Worm (Caenorhabditis elegans) whole organism, L3 larva: ENCODE measurements around the gene T19C3.3.

Experiments
- ceh-9 ChIP-seq: sonication (generic microtip); optimal IDR thresholded peaks from 2 replicates; lab custom pipeline; 2018; ENCODE audit warnings: missing biosample characterization, missing genetic modification characterization
- fkh-10 ChIP-seq: sonication (generic microtip); optimal IDR thresholded peaks from 2 replicates; lab custom pipeline; 2017; ENCODE audit warnings: missing biosample characterization, missing genetic modification reagents, missing genetic modification characterization
- lsy-12 ChIP-seq: sonication (generic microtip); optimal IDR thresholded peaks from 2 replicates; lab custom pipeline; 2016; ENCODE audit warnings: mild to moderate bottlenecking, missing genetic modification characterization, missing compliant biosample characterization
- mdl-1 ChIP-seq: fragments of 150-350 bp; optimal IDR thresholded peaks from 2 replicates; lab custom pipeline; 2014; ENCODE audit warnings: missing biosample characterization, missing genetic modification characterization
- nhr-11 ChIP-seq: fragments of 150-350 bp; optimal IDR thresholded peaks from 2 replicates; lab custom pipeline; 2014; ENCODE audit warnings: missing biosample characterization, missing genetic modification characterization
- nhr-12 ChIP-seq: fragments of 150-350 bp; optimal IDR thresholded peaks from 2 replicates; lab custom pipeline; 2014; ENCODE audit warnings: missing biosample characterization, missing genetic modification characterization
- nhr-237 ChIP-seq: fragments of 150-350 bp; optimal IDR thresholded peaks from 2 replicates; lab custom pipeline; 2014; ENCODE audit warnings: missing biosample characterization, missing genetic modification characterization
- nhr-67 ChIP-seq: fragments of 150-350 bp; optimal IDR thresholded peaks from 2 replicates; lab custom pipeline; 2014; ENCODE audit warnings: missing biosample characterization, missing genetic modification characterization
- nhr-76 ChIP-seq: fragments of 150-350 bp; sonication (generic microtip); optimal IDR thresholded peaks from 5 replicates; lab custom pipeline; 2014; ENCODE audit warnings: missing biosample characterization, missing genetic modification characterization
- nhr-77 ChIP-seq: fragments of 150-350 bp; optimal IDR thresholded peaks from 2 replicates; lab custom pipeline; 2014; ENCODE audit warnings: missing biosample characterization, missing genetic modification characterization
- unc-62 ChIP-seq: fragments of 150-350 bp; sonication (generic microtip); optimal IDR thresholded peaks from 4 replicates; lab custom pipeline; 2014; ENCODE audit warnings: missing biosample characterization, missing genetic modification reagents, missing genetic modification characterization
- ztf-11 ChIP-seq: fragments of 150-350 bp; optimal IDR thresholded peaks from 2 replicates; lab custom pipeline; 2014; ENCODE audit warnings: missing biosample characterization, missing genetic modification characterization

DNA sequence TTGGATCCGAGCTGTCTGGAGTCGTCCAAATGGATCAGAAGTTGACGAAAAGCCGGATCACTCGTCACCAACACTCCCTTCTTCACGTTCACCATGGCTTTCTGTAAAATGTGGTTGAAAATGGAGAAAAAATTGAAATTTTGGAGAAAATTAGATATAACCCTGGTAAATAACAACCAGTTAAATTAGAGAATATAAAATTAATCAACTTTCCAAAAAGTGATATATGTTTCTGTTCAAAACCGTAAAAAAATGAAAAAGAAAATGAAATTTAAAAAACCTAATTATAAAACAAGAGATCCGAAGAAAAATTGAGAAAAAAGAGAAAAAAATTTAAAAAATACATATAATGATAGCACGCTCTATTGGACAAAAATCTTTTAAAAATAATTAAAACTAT lies 36.9 kb downstream of the T19C3.3 start, which contains the start of gene gtf-2H5:
- TF ChIP-seq unc-62 (no peak), lsy-12 (tag; lab: Kevin White, UChicago) (no peak), nhr-237 (tag; lab: Kevin White, UChicago) (no peak), nhr-77 (no peak), nhr-11 (tag; lab: Kevin White, UChicago) (no peak), mdl-1 (tag; lab: Kevin White, UChicago) (no peak), ceh-9 (tag; lab: Kevin White, UChicago) (no peak), fkh-10 (GFP tag; lab: Kevin White, UChicago) (no peak), nhr-67 (tag; lab: Kevin White, UChicago) (no peak), nhr-12 (tag; lab: Kevin White, UChicago) (no peak), nhr-76 (no peak), ztf-11 (tag; lab: Kevin White, UChicago) (no peak)
